Fruit fly (Drosophila melanogaster) Kc167 (cell line): ENCODE measurements around the gene anox.

ENCODE experiments used
- Myc ChIP-seq: fragments of >200 bp; optimal IDR thresholded peaks from 2 replicates; lab custom pipeline; 2017; ENCODE audit warnings: missing external identifiers
- Sin3A ChIP-seq: fragments of >200 bp; optimal IDR thresholded peaks from 2 replicates; lab custom pipeline; 2018; ENCODE audit warnings: missing external identifiers
- h ChIP-seq: fragments of >200 bp; optimal IDR thresholded peaks from 3 replicates; lab custom pipeline; 2018; ENCODE audit warnings: missing external identifiers
- insv ChIP-seq: fragments of >200 bp; optimal IDR thresholded peaks from 3 replicates; lab custom pipeline; 2018; ENCODE audit warnings: missing external identifiers
- psq ChIP-seq: fragments of >200 bp; optimal IDR thresholded peaks from 2 replicates; lab custom pipeline; 2017; ENCODE audit warnings: missing external identifiers
- ttk ChIP-seq: sonication (Bioruptor generic); optimal IDR thresholded peaks from 2 replicates; lab custom pipeline; 2017; ENCODE audit warnings: missing external identifiers

DNA sequence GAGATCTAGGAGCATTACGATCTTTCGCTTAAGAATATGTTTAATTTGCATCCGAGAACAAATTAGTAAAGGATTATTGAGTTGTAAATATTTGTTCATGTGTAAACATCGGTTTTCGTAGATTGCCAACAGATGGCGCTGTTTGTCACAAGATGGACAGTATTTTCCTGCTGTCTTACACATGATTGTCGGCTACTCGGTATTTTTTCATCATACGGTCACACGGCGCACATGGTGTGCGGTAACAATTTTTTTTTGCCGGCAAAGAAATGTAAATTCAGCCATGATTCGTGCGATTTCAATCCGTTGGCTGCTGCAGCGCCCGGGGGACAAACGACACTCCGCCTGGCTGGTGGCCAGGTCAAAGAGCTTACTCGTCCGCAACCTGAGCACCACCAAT is 43.8 kb upstream of the anox start, which contains the start of the genes bbx and waw:
- TF ChIP-seq ttk (lab: Kevin White, UChicago) (no peak), Sin3A (lab: Kevin White, UChicago) (no peak), h (lab: Kevin White, UChicago) (no peak), Myc (no peak), insv (lab: Kevin White, UChicago) (no peak), psq (lab: Kevin White, UChicago) (no peak)
